Worm (Caenorhabditis elegans) whole organism, L4 larva: ENCODE results near the gene W03H9.1.

Source experiments
- D1046.2 ChIP-seq: fragments of 200-800 bp; sonication (Bioruptor generic); IDR thresholded peaks from 2 replicates; pipeline ENCODE4 v1.3.6; 2022; ENCODE audit warnings: missing genetic modification characterization, missing compliant biosample characterization
- F10B5.3 ChIP-seq: sonication (generic microtip); optimal IDR thresholded peaks from 2 replicates; lab custom pipeline; 2016; ENCODE audit warnings: mild to moderate bottlenecking, missing genetic modification characterization, missing compliant biosample characterization
- F49E8.2 ChIP-seq: sonication (generic microtip); optimal IDR thresholded peaks from 2 replicates; lab custom pipeline; 2016; ENCODE audit warnings: missing compliant biosample characterization, mild to moderate bottlenecking, missing genetic modification characterization, borderline replicate concordance
- Y105C5A.15 ChIP-seq: fragments of 200-800 bp; sonication (Bioruptor generic); IDR thresholded peaks from 2 replicates; pipeline ENCODE4 v1.3.6; 2022; ENCODE audit warnings: missing genetic modification characterization, missing compliant biosample characterization
- aly-2 ChIP-seq: sonication (generic microtip); optimal IDR thresholded peaks from 2 replicates; lab custom pipeline; 2018; ENCODE audit warnings: missing biosample characterization, missing genetic modification characterization
- ama-1 ChIP-seq: fragments of 150-350 bp; optimal IDR thresholded peaks from 2 replicates; lab custom pipeline; 2014; ENCODE audit warnings: inconsistent platforms, mixed read lengths
- ceh-28 ChIP-seq: fragments of 150-350 bp; optimal IDR thresholded peaks from 2 replicates; lab custom pipeline; 2014; ENCODE audit warnings: missing biosample characterization, missing genetic modification reagents, missing genetic modification characterization
- ceh-44 ChIP-seq: fragments of 200-800 bp; sonication (Bioruptor generic); IDR thresholded peaks from 2 replicates; pipeline ENCODE4 v1.3.6; 2022; ENCODE audit warnings: missing genetic modification reagents, missing genetic modification characterization, missing compliant biosample characterization
- ceh-62 ChIP-seq: sonication (generic microtip); optimal IDR thresholded peaks from 2 replicates; lab custom pipeline; 2017; ENCODE audit warnings: missing biosample characterization, missing genetic modification characterization
- ces-1 ChIP-seq: fragments of 150-350 bp; sonication (generic microtip); optimal IDR thresholded peaks from 4 replicates; lab custom pipeline; 2014; ENCODE audit warnings: missing biosample characterization, missing genetic modification reagents, missing genetic modification characterization
- cey-2 ChIP-seq: sonication (generic microtip); optimal IDR thresholded peaks from 3 replicates; lab custom pipeline; 2017; ENCODE audit warnings: missing genetic modification characterization, mild to moderate bottlenecking, missing compliant biosample characterization, antibody characterized with exemption, borderline replicate concordance; ENCODE audit not compliant: insufficient read depth
- daf-16 ChIP-seq, 3 experiments: sonication (generic microtip); optimal IDR thresholded peaks; 2 replicates each; lab custom pipeline; 2016 to 2017; ENCODE audit warnings: missing genetic modification characterization in 3 of 3, missing genetic modification reagents in 3 of 3, mild to moderate bottlenecking in 2 of 3, missing compliant biosample characterization in 2 of 3, missing biosample characterization in 1 of 3, moderate library complexity in 1 of 3
- dmd-6 ChIP-seq: fragments of 200-800 bp; sonication (Bioruptor generic); IDR thresholded peaks from 2 replicates; pipeline ENCODE4 v1.3.6; 2022; ENCODE audit warnings: missing genetic modification reagents, missing genetic modification characterization, missing compliant biosample characterization
- dmd-8 ChIP-seq: fragments of 200-800 bp; sonication (Bioruptor generic); IDR thresholded peaks from 2 replicates; pipeline ENCODE4 v1.3.6; 2022; ENCODE audit warnings: missing genetic modification characterization, missing compliant biosample characterization
- dmd-9 ChIP-seq: fragments of 200-800 bp; sonication (Bioruptor generic); IDR thresholded peaks from 2 replicates; pipeline ENCODE4 v1.3.6; 2022; ENCODE audit warnings: missing genetic modification reagents, missing genetic modification characterization, missing compliant biosample characterization
- dpl-1 ChIP-seq: fragments of 150-350 bp; optimal IDR thresholded peaks from 2 replicates; lab custom pipeline; 2014; ENCODE audit warnings: missing biosample characterization, missing genetic modification reagents, missing genetic modification characterization
- egl-27 ChIP-seq: sonication (generic microtip); optimal IDR thresholded peaks from 3 replicates; lab custom pipeline; 2017; ENCODE audit warnings: missing biosample characterization, missing genetic modification reagents, missing genetic modification characterization
- egl-43 ChIP-seq: fragments of 200-800 bp; sonication (Bioruptor generic); IDR thresholded peaks from 2 replicates; pipeline ENCODE4 v1.3.6; 2022; ENCODE audit warnings: missing genetic modification reagents, missing genetic modification characterization, missing compliant biosample characterization
- fkh-10 ChIP-seq: fragments of 150-350 bp; optimal IDR thresholded peaks from 2 replicates; lab custom pipeline; 2014; ENCODE audit warnings: missing biosample characterization, missing genetic modification reagents, missing genetic modification characterization
- gei-8 ChIP-seq: fragments of 200-800 bp; sonication (Bioruptor generic); optimal IDR thresholded peaks from 2 replicates; lab custom pipeline; 2018; ENCODE audit warnings: mild to moderate bottlenecking, missing genetic modification characterization, missing compliant biosample characterization
- hlh-11 ChIP-seq: fragments of 200-800 bp; sonication (Bioruptor generic); optimal IDR thresholded peaks from 2 replicates; lab custom pipeline; 2018; ENCODE audit warnings: mild to moderate bottlenecking, missing genetic modification characterization, missing compliant biosample characterization
- hmg-1.1 ChIP-seq: fragments of 200-800 bp; sonication (Bioruptor generic); IDR thresholded peaks from 2 replicates; pipeline ENCODE4 v1.3.6; 2022; ENCODE audit warnings: missing genetic modification reagents, missing genetic modification characterization, missing compliant biosample characterization
- jun-1 ChIP-seq: fragments of 150-350 bp; optimal IDR thresholded peaks from 2 replicates; lab custom pipeline; 2014; ENCODE audit warnings: missing biosample characterization, missing genetic modification reagents, missing genetic modification characterization
- lim-7 ChIP-seq: fragments of 200-800 bp; sonication (Bioruptor generic); IDR thresholded peaks from 2 replicates; pipeline ENCODE4 v1.3.6; 2022; ENCODE audit warnings: missing genetic modification characterization, missing compliant biosample characterization
- mdl-1 ChIP-seq, 2 experiments: fragments of 150-350 bp in 1 of 2; sonication (generic microtip) in 1 of 2; optimal IDR thresholded peaks; 2 replicates each; lab custom pipeline; 2014 to 2017; ENCODE audit warnings: missing biosample characterization in 2 of 2, missing genetic modification characterization in 2 of 2
- mdt-29 ChIP-seq: fragments of 200-800 bp; sonication (Bioruptor generic); IDR thresholded peaks from 2 replicates; pipeline ENCODE4 v1.3.6; 2022; ENCODE audit warnings: missing genetic modification reagents, missing genetic modification characterization, missing compliant biosample characterization
- mxl-3 ChIP-seq: fragments of 200-800 bp; sonication (Bioruptor generic); optimal IDR thresholded peaks from 2 replicates; lab custom pipeline; 2018; ENCODE audit warnings: mild to moderate bottlenecking, missing genetic modification characterization, missing compliant biosample characterization
- nhr-10 ChIP-seq: fragments of 150-350 bp; optimal IDR thresholded peaks from 2 replicates; lab custom pipeline; 2014; ENCODE audit warnings: missing biosample characterization, missing genetic modification characterization
- nhr-111 ChIP-seq: fragments of 200-800 bp; sonication (Bioruptor generic); optimal IDR thresholded peaks from 2 replicates; lab custom pipeline; 2018; ENCODE audit warnings: mild to moderate bottlenecking, missing genetic modification characterization, missing compliant biosample characterization
- nhr-28 ChIP-seq: fragments of 150-350 bp; optimal IDR thresholded peaks from 2 replicates; lab custom pipeline; 2014; ENCODE audit warnings: missing biosample characterization, missing genetic modification characterization
- nhr-42 ChIP-seq: fragments of 200-800 bp; sonication (Bioruptor generic); IDR thresholded peaks from 2 replicates; pipeline ENCODE4 v1.3.6; 2022; ENCODE audit warnings: missing genetic modification characterization, missing compliant biosample characterization
- nhr-48 ChIP-seq: sonication (generic microtip); optimal IDR thresholded peaks from 2 replicates; lab custom pipeline; 2016; ENCODE audit warnings: mild to moderate bottlenecking, missing genetic modification characterization, missing compliant biosample characterization
- nhr-76 ChIP-seq: fragments of 150-350 bp; optimal IDR thresholded peaks from 2 replicates; lab custom pipeline; 2014; ENCODE audit warnings: missing biosample characterization, missing genetic modification characterization
- nhr-77 ChIP-seq: fragments of 150-350 bp; optimal IDR thresholded peaks from 2 replicates; lab custom pipeline; 2014; ENCODE audit warnings: missing biosample characterization, missing genetic modification characterization
- pha-4 ChIP-seq, 2 experiments: fragments of 150-350 bp in 1 of 2; fragments of 200-800 bp in 1 of 2; sonication (Bioruptor generic) in 1 of 2; IDR thresholded peaks in 1 of 2; optimal IDR thresholded peaks in 1 of 2; 2 replicates each; pipeline versions ENCODE4 v1.3.6 to Lab custom; 2014 to 2022; ENCODE audit warnings: missing genetic modification characterization in 2 of 2, missing genetic modification reagents in 2 of 2, missing biosample characterization in 1 of 2, missing compliant biosample characterization in 1 of 2
- php-3 ChIP-seq: fragments of 200-800 bp; sonication (Bioruptor generic); IDR thresholded peaks from 2 replicates; pipeline ENCODE4 v1.3.6; 2022; ENCODE audit warnings: missing genetic modification reagents, missing genetic modification characterization, missing compliant biosample characterization
- rbr-2 ChIP-seq: sonication (generic microtip); optimal IDR thresholded peaks from 2 replicates; lab custom pipeline; 2016; ENCODE audit warnings: missing genotype, missing genetic modification characterization, missing compliant biosample characterization
- saeg-2 ChIP-seq: fragments of 200-800 bp; sonication (Bioruptor generic); IDR thresholded peaks from 2 replicates; pipeline ENCODE4 v1.3.6; 2022; ENCODE audit warnings: missing genetic modification reagents, missing genetic modification characterization, missing compliant biosample characterization
- set-16 ChIP-seq: fragments of 200-800 bp; sonication (Bioruptor generic); IDR thresholded peaks from 2 replicates; pipeline ENCODE4 v1.3.6; 2022; ENCODE audit warnings: missing genetic modification reagents, missing genetic modification characterization, missing compliant biosample characterization
- skn-1 ChIP-seq: fragments of 150-350 bp; optimal IDR thresholded peaks from 2 replicates; lab custom pipeline; 2014; ENCODE audit warnings: missing biosample characterization, missing genetic modification characterization
- tra-1 ChIP-seq: fragments of 200-800 bp; sonication (Bioruptor generic); IDR thresholded peaks from 2 replicates; pipeline ENCODE4 v1.3.6; 2022; ENCODE audit warnings: missing genetic modification reagents, missing genetic modification characterization, missing compliant biosample characterization
- unc-62 ChIP-seq, 3 experiments: fragments of 150-350 bp in 1 of 3; sonication (generic microtip); optimal IDR thresholded peaks in 2 of 3; peaks in 1 of 3; 1 replicate in 1 of 3; 2 replicates in 2 of 3; lab custom pipeline; 2014 to 2017; ENCODE audit warnings: missing biosample characterization in 3 of 3, missing genetic modification characterization in 3 of 3, missing genetic modification reagents in 3 of 3, missing genotype in 1 of 3
- vab-7 ChIP-seq: fragments of 200-800 bp; sonication (Bioruptor generic); IDR thresholded peaks from 2 replicates; pipeline ENCODE4 v1.3.6; 2022; ENCODE audit warnings: missing genetic modification reagents, missing genetic modification characterization, missing compliant biosample characterization
- zfp-3 ChIP-seq: fragments of 200-800 bp; sonication (Bioruptor generic); conservative IDR thresholded peaks from 2 replicates; pipeline ENCODE4 v1.3.6; 2022; ENCODE audit warnings: missing genetic modification reagents, missing genetic modification characterization, missing compliant biosample characterization
- ztf-7 ChIP-seq: fragments of 150-350 bp; optimal IDR thresholded peaks from 2 replicates; lab custom pipeline; 2014; ENCODE audit warnings: missing biosample characterization, missing genetic modification characterization

W03H9.1 gene

ce11 chrII:14154357-14154756, 4.4 kb upstream of the W03H9.1 start, which contains the start of gene Y48B6A.1 (continued):
- TF ChIP-seq dmd-9 (GFP tag; lab: Robert Waterston, UW) (peak; percentile 92), skn-1 (tag; lab: Kevin White, UChicago) (no peak), vab-7 (GFP tag; lab: Robert Waterston, UW) (peak; percentile 89), nhr-48 (peak; percentile 41), D1046.2 (GFP tag; lab: Robert Waterston, UW) (peak; percentile 87; the same call in 1 of the 2 replicates), dmd-8 (GFP tag; lab: Robert Waterston, UW) (no peak), ceh-62 (no peak), jun-1 (tag; lab: Kevin White, UChicago) (peak; percentile 83), tra-1 (GFP tag; lab: Robert Waterston, UW) (0 out of 2 replicates have a peak, but pooled peaks have one; percentile 45), ceh-28 (tag; lab: Kevin White, UChicago) (no peak), dpl-1 (peak; percentile 90), hmg-1.1 (GFP tag; lab: Robert Waterston, UW) (peak; percentile 82), php-3 (0 out of 2 replicates have a peak, but pooled peaks have one; percentile 35), rbr-2 (tag; lab: Kevin White, UChicago) (peak; percentile 91), lim-7 (GFP tag; lab: Robert Waterston, UW) (0 out of 2 replicates have a peak, but pooled peaks have one; percentile 52), ces-1 (GFP tag; lab: Kevin White, UChicago) (peak; percentile 17), hlh-11 (tag; lab: Kevin White, UChicago) (peak; percentile 81), ceh-44 (GFP tag; lab: Robert Waterston, UW) (peak; percentile 89), F10B5.3 (tag; lab: Kevin White, UChicago) (no peak)

ce11 chrII:14152274-14152673, 2.3 kb upstream of the W03H9.1 start:
- no peak for TF ChIP-seq zfp-3 (GFP tag; lab: Robert Waterston, UW)
- TF ChIP-seq egl-43 (GFP tag; lab: Robert Waterston, UW) = 0 out of 2 replicates have a peak, but pooled peaks have one; percentile 11
- TF ChIP-seq set-16 (GFP tag; lab: Robert Waterston, UW) = peak; percentile 89
- TF ChIP-seq unc-62 (GFP tag; optimal IDR thresholded peaks at IDR 0.05 in 1 of 2; lab: Kevin White, UChicago) = peak in 1 of 2 experiments; percentile 39
- no peak for TF ChIP-seq unc-62 (tag; optimal IDR thresholded peaks at IDR 0.05; lab: Kevin White, UChicago)
- TF ChIP-seq aly-2 (tag; lab: Kevin White, UChicago) = no peak

ce11 chrII:14143838-14144268, 6.1 kb downstream of the W03H9.1 start, which contains the start of gene W03H9.2:
TSS of gene W03H9.2 (minus strand) at chrII:14143869.
- TF ChIP-seq daf-16 (GFP tag; optimal IDR thresholded peaks at IDR 0.05; lab: Kevin White, UChicago) (no peak), daf-16 (tag; optimal IDR thresholded peaks at IDR 0.05; lab: Kevin White, UChicago) (peak; percentile 9), F49E8.2 (no peak), dpl-1 (peak; percentile 81), lim-7 (GFP tag; lab: Robert Waterston, UW) (no peak), nhr-42 (GFP tag; lab: Robert Waterston, UW) (peak; percentile 45; the same call in 1 of the 2 replicates), nhr-28 (peak; percentile 15), dmd-8 (GFP tag; lab: Robert Waterston, UW) (no peak), nhr-77 (tag; lab: Kevin White, UChicago) (peak; percentile 75), Y105C5A.15 (GFP tag; lab: Robert Waterston, UW) (no peak), skn-1 (tag; lab: Kevin White, UChicago) (no peak), nhr-111 (peak; percentile 35), nhr-76 (tag; lab: Kevin White, UChicago) (no peak), ama-1 (no peak), mdt-29 (GFP tag; lab: Robert Waterston, UW) (no peak), php-3 (no peak), pha-4 (GFP tag; IDR thresholded peaks at IDR 0.05; lab: Robert Waterston, UW) (peak; percentile 58; the same call in 1 of the 2 replicates), pha-4 (tag; optimal IDR thresholded peaks at IDR 0.05; lab: Kevin White, UChicago) (no peak), dmd-9 (GFP tag; lab: Robert Waterston, UW) (peak; percentile 76), ceh-44 (GFP tag; lab: Robert Waterston, UW) (peak; percentile 22; the same call in 1 of the 2 replicates), mxl-3 (GFP tag; lab: Kevin White, UChicago) (peak; percentile 44), dmd-6 (GFP tag; lab: Robert Waterston, UW) (peak; percentile 57), saeg-2 (no peak), D1046.2 (GFP tag; lab: Robert Waterston, UW) (no peak), mdl-1 (tag; optimal IDR thresholded peaks at IDR 0.05; lab: Kevin White, UChicago) (no peak), cey-2 (no peak), ztf-7 (tag; lab: Kevin White, UChicago) (no peak), gei-8 (no peak), egl-27 (tag; lab: Kevin White, UChicago) (no peak), fkh-10 (GFP tag; lab: Kevin White, UChicago) (peak; percentile 61), nhr-10 (tag; lab: Kevin White, UChicago) (no peak)
